Worm (Caenorhabditis elegans) whole organism, L4 larva: ENCODE measurements around the gene scb-1.
A peak's percentile ranks its signal among the peaks of the same experiment; 100 is the strongest.

ENCODE experiments used
- F26F4.8 ChIP-seq: fragments of 200-800 bp; sonication (Bioruptor generic); conservative IDR thresholded peaks from 2 replicates; pipeline ENCODE4 v1.3.6; 2022; ENCODE audit warnings: missing genetic modification characterization, missing compliant biosample characterization
- F44E2.7 ChIP-seq: fragments of 200-800 bp; sonication (Bioruptor generic); IDR thresholded peaks from 2 replicates; pipeline ENCODE4 v2.1.2; 2022; ENCODE audit warnings: missing genetic modification characterization, missing compliant biosample characterization
- T20F7.1 ChIP-seq: fragments of 200-800 bp; sonication (Bioruptor generic); optimal IDR thresholded peaks from 2 replicates; lab custom pipeline; 2018; ENCODE audit warnings: mild to moderate bottlenecking, missing genetic modification characterization, missing compliant biosample characterization
- T26A8.4 ChIP-seq: fragments of 200-800 bp; sonication (Bioruptor generic); IDR thresholded peaks from 2 replicates; pipeline ENCODE4 v1.3.6; 2022; ENCODE audit warnings: missing genetic modification characterization, missing compliant biosample characterization
- Y48G9A.11 ChIP-seq: fragments of 200-800 bp; sonication (Bioruptor generic); IDR thresholded peaks from 2 replicates; pipeline ENCODE4 v1.3.6; 2022; ENCODE audit warnings: missing genetic modification reagents, missing genetic modification characterization, missing compliant biosample characterization
- Y5F2A.4 ChIP-seq: fragments of 200-800 bp; sonication (Bioruptor generic); optimal IDR thresholded peaks from 2 replicates; lab custom pipeline; 2018; ENCODE audit warnings: mild to moderate bottlenecking, missing genetic modification characterization, missing compliant biosample characterization
- ZK337.2 ChIP-seq: fragments of 200-800 bp; sonication (Bioruptor generic); IDR thresholded peaks from 2 replicates; pipeline ENCODE4 v1.3.6; 2022; ENCODE audit warnings: missing genetic modification reagents, missing genetic modification characterization, missing compliant biosample characterization
- ZK546.5 ChIP-seq, 2 experiments: sonication (generic microtip); optimal IDR thresholded peaks; 2 replicates each; lab custom pipeline; 2017; ENCODE audit warnings: missing biosample characterization in 2 of 2, missing genetic modification characterization in 2 of 2
- aly-2 ChIP-seq: sonication (generic microtip); optimal IDR thresholded peaks from 2 replicates; lab custom pipeline; 2018; ENCODE audit warnings: missing biosample characterization, missing genetic modification characterization
- arid-1 ChIP-seq: fragments of 200-800 bp; sonication (Bioruptor generic); conservative IDR thresholded peaks from 2 replicates; pipeline ENCODE4 v1.3.6; 2022; ENCODE audit warnings: missing genetic modification reagents, missing genetic modification characterization, missing compliant biosample characterization
- attf-4 ChIP-seq: sonication (generic microtip); optimal IDR thresholded peaks from 3 replicates; lab custom pipeline; 2017; ENCODE audit warnings: missing biosample characterization, missing genetic modification characterization
- ceh-20 ChIP-seq: fragments of 200-800 bp; sonication (Bioruptor generic); IDR thresholded peaks from 2 replicates; pipeline ENCODE4 v1.3.6; 2022; ENCODE audit warnings: missing genetic modification reagents, missing genetic modification characterization, missing compliant biosample characterization
- ceh-32 ChIP-seq: sonication (generic microtip); optimal IDR thresholded peaks from 2 replicates; lab custom pipeline; 2016; ENCODE audit warnings: mild to moderate bottlenecking, missing genetic modification characterization, missing compliant biosample characterization; ENCODE audit not compliant: poor library complexity
- ceh-62 ChIP-seq: sonication (generic microtip); optimal IDR thresholded peaks from 2 replicates; lab custom pipeline; 2017; ENCODE audit warnings: missing biosample characterization, missing genetic modification characterization
- ceh-82 ChIP-seq: sonication (generic microtip); optimal IDR thresholded peaks from 2 replicates; lab custom pipeline; 2017; ENCODE audit warnings: missing biosample characterization, missing genetic modification characterization
- daf-12 ChIP-seq: fragments of 150-350 bp; optimal IDR thresholded peaks from 2 replicates; lab custom pipeline; 2014; ENCODE audit warnings: missing biosample characterization, missing genetic modification reagents, missing genetic modification characterization
- daf-16 ChIP-seq, 3 experiments: sonication (generic microtip); optimal IDR thresholded peaks; 2 replicates each; lab custom pipeline; 2016 to 2017; ENCODE audit warnings: missing genetic modification characterization in 3 of 3, missing genetic modification reagents in 3 of 3, mild to moderate bottlenecking in 2 of 3, missing compliant biosample characterization in 2 of 3, missing biosample characterization in 1 of 3, moderate library complexity in 1 of 3
- dmd-6 ChIP-seq: fragments of 200-800 bp; sonication (Bioruptor generic); IDR thresholded peaks from 2 replicates; pipeline ENCODE4 v1.3.6; 2022; ENCODE audit warnings: missing genetic modification reagents, missing genetic modification characterization, missing compliant biosample characterization
- egl-43 ChIP-seq: fragments of 200-800 bp; sonication (Bioruptor generic); IDR thresholded peaks from 2 replicates; pipeline ENCODE4 v1.3.6; 2022; ENCODE audit warnings: missing genetic modification reagents, missing genetic modification characterization, missing compliant biosample characterization
- fkh-10 ChIP-seq: fragments of 150-350 bp; optimal IDR thresholded peaks from 2 replicates; lab custom pipeline; 2014; ENCODE audit warnings: missing biosample characterization, missing genetic modification reagents, missing genetic modification characterization
- gei-8 ChIP-seq: fragments of 200-800 bp; sonication (Bioruptor generic); optimal IDR thresholded peaks from 2 replicates; lab custom pipeline; 2018; ENCODE audit warnings: mild to moderate bottlenecking, missing genetic modification characterization, missing compliant biosample characterization
- hlh-11 ChIP-seq: fragments of 200-800 bp; sonication (Bioruptor generic); optimal IDR thresholded peaks from 2 replicates; lab custom pipeline; 2018; ENCODE audit warnings: mild to moderate bottlenecking, missing genetic modification characterization, missing compliant biosample characterization
- hlh-30 ChIP-seq: sonication (generic microtip); optimal IDR thresholded peaks from 2 replicates; lab custom pipeline; 2017; ENCODE audit warnings: antibody characterized with exemption, mild to moderate bottlenecking, missing genetic modification characterization, missing compliant biosample characterization; ENCODE audit not compliant: insufficient read depth
- jun-1 ChIP-seq: fragments of 150-350 bp; optimal IDR thresholded peaks from 2 replicates; lab custom pipeline; 2014; ENCODE audit warnings: missing biosample characterization, missing genetic modification reagents, missing genetic modification characterization
- lim-7 ChIP-seq: fragments of 200-800 bp; sonication (Bioruptor generic); IDR thresholded peaks from 2 replicates; pipeline ENCODE4 v1.3.6; 2022; ENCODE audit warnings: missing genetic modification characterization, missing compliant biosample characterization
- lin-1 ChIP-seq: fragments of 200-800 bp; sonication (Bioruptor generic); IDR thresholded peaks from 2 replicates; pipeline ENCODE4 v1.3.6; 2022; ENCODE audit warnings: missing genetic modification reagents, missing genetic modification characterization, missing compliant biosample characterization
- lin-13 ChIP-seq: fragments of 150-350 bp; optimal IDR thresholded peaks from 2 replicates; lab custom pipeline; 2014; ENCODE audit warnings: missing biosample characterization, missing genetic modification reagents, missing genetic modification characterization
- lin-15B ChIP-seq: fragments of 150-350 bp; sonication (generic microtip); optimal IDR thresholded peaks from 3 replicates; lab custom pipeline; 2014; ENCODE audit warnings: missing biosample characterization, missing genetic modification characterization
- lsy-2 ChIP-seq, 2 experiments: fragments of 150-350 bp in 1 of 2; sonication (generic microtip) in 1 of 2; optimal IDR thresholded peaks; 2 replicates each; lab custom pipeline; 2014 to 2017; ENCODE audit warnings: missing biosample characterization in 2 of 2, missing genetic modification characterization in 2 of 2
- mdl-1 ChIP-seq, 2 experiments: fragments of 150-350 bp in 1 of 2; sonication (generic microtip) in 1 of 2; optimal IDR thresholded peaks; 2 replicates each; lab custom pipeline; 2014 to 2017; ENCODE audit warnings: missing biosample characterization in 2 of 2, missing genetic modification characterization in 2 of 2
- mep-1 ChIP-seq: fragments of 150-350 bp; sonication (generic microtip); optimal IDR thresholded peaks from 3 replicates; lab custom pipeline; 2014; ENCODE audit warnings: missing biosample characterization, missing genetic modification characterization
- mes-2 ChIP-seq: sonication (generic microtip); optimal IDR thresholded peaks from 2 replicates; lab custom pipeline; 2016; ENCODE audit warnings: missing genotype, mild to moderate bottlenecking, missing genetic modification characterization, missing compliant biosample characterization; ENCODE audit not compliant: poor library complexity, severe bottlenecking
- mxl-2 ChIP-seq: fragments of 200-800 bp; sonication (Bioruptor generic); conservative IDR thresholded peaks from 2 replicates; pipeline ENCODE4 v1.3.6; 2022; ENCODE audit warnings: missing genetic modification reagents, missing genetic modification characterization, missing compliant biosample characterization
- mxl-3 ChIP-seq: fragments of 200-800 bp; sonication (Bioruptor generic); optimal IDR thresholded peaks from 2 replicates; lab custom pipeline; 2018; ENCODE audit warnings: mild to moderate bottlenecking, missing genetic modification characterization, missing compliant biosample characterization
- nhr-237 ChIP-seq: sonication (generic microtip); optimal IDR thresholded peaks from 2 replicates; lab custom pipeline; 2017; ENCODE audit warnings: missing biosample characterization, missing genetic modification characterization
- nhr-25 ChIP-seq: sonication (generic microtip); optimal IDR thresholded peaks from 2 replicates; lab custom pipeline; 2017; ENCODE audit warnings: missing genetic modification characterization, mild to moderate bottlenecking, missing compliant biosample characterization, antibody characterized with exemption, moderate library complexity, borderline replicate concordance; ENCODE audit not compliant: insufficient read depth
- nhr-48 ChIP-seq: sonication (generic microtip); optimal IDR thresholded peaks from 2 replicates; lab custom pipeline; 2016; ENCODE audit warnings: mild to moderate bottlenecking, missing genetic modification characterization, missing compliant biosample characterization
- pqm-1 ChIP-seq: sonication (generic microtip); optimal IDR thresholded peaks from 2 replicates; lab custom pipeline; 2017; ENCODE audit warnings: missing biosample characterization, missing genetic modification characterization
- rbr-2 ChIP-seq: sonication (generic microtip); optimal IDR thresholded peaks from 2 replicates; lab custom pipeline; 2016; ENCODE audit warnings: missing genotype, missing genetic modification characterization, missing compliant biosample characterization
- saeg-2 ChIP-seq: fragments of 200-800 bp; sonication (Bioruptor generic); IDR thresholded peaks from 2 replicates; pipeline ENCODE4 v1.3.6; 2022; ENCODE audit warnings: missing genetic modification reagents, missing genetic modification characterization, missing compliant biosample characterization
- set-16 ChIP-seq: fragments of 200-800 bp; sonication (Bioruptor generic); IDR thresholded peaks from 2 replicates; pipeline ENCODE4 v1.3.6; 2022; ENCODE audit warnings: missing genetic modification reagents, missing genetic modification characterization, missing compliant biosample characterization
- snpc-4 ChIP-seq: fragments of 150-350 bp; optimal IDR thresholded peaks from 2 replicates; lab custom pipeline; 2014; ENCODE audit warnings: missing biosample characterization, missing genetic modification characterization
- tag-97 ChIP-seq: fragments of 200-800 bp; sonication (Bioruptor generic); IDR thresholded peaks from 2 replicates; pipeline ENCODE4 v1.3.6; 2022; ENCODE audit warnings: missing genetic modification characterization, missing compliant biosample characterization
- unc-39 ChIP-seq: sonication (generic microtip); optimal IDR thresholded peaks from 2 replicates; lab custom pipeline; 2017; ENCODE audit warnings: missing biosample characterization, missing genetic modification characterization
- unc-62 ChIP-seq, 3 experiments: fragments of 150-350 bp in 1 of 3; sonication (generic microtip); optimal IDR thresholded peaks in 2 of 3; peaks in 1 of 3; 1 replicate in 1 of 3; 2 replicates in 2 of 3; lab custom pipeline; 2014 to 2017; ENCODE audit warnings: missing biosample characterization in 3 of 3, missing genetic modification characterization in 3 of 3, missing genetic modification reagents in 3 of 3, missing genotype in 1 of 3
- vab-7 ChIP-seq: fragments of 200-800 bp; sonication (Bioruptor generic); IDR thresholded peaks from 2 replicates; pipeline ENCODE4 v1.3.6; 2022; ENCODE audit warnings: missing genetic modification reagents, missing genetic modification characterization, missing compliant biosample characterization
- zag-1 ChIP-seq: fragments of 150-350 bp; optimal IDR thresholded peaks from 2 replicates; lab custom pipeline; 2014; ENCODE audit warnings: missing biosample characterization, missing genetic modification characterization
- zfp-3 ChIP-seq: fragments of 200-800 bp; sonication (Bioruptor generic); conservative IDR thresholded peaks from 2 replicates; pipeline ENCODE4 v1.3.6; 2022; ENCODE audit warnings: missing genetic modification reagents, missing genetic modification characterization, missing compliant biosample characterization
- ztf-11 ChIP-seq: fragments of 150-350 bp; optimal IDR thresholded peaks from 2 replicates; lab custom pipeline; 2014; ENCODE audit warnings: missing biosample characterization, missing genetic modification characterization
- ztf-7 ChIP-seq: fragments of 150-350 bp; optimal IDR thresholded peaks from 2 replicates; lab custom pipeline; 2014; ENCODE audit warnings: missing biosample characterization, missing genetic modification characterization

The scb-1 gene

ce11 chrV:11122466-11122865 lies 3.0 kb upstream of the scb-1 start, which contains the start of gene mboa-2 (continued):
- TF ChIP-seq ceh-62, result no peak
- peak; percentile 9 for TF ChIP-seq pqm-1
- TF ChIP-seq fkh-10 (GFP tag; lab: Kevin White, UChicago), result no peak
- TF ChIP-seq daf-16 (GFP tag; optimal IDR thresholded peaks at IDR 0.05; lab: Kevin White, UChicago), result peak in 1 of 2 experiments; percentile 79
- peak; percentile 76 for TF ChIP-seq daf-16 (tag; optimal IDR thresholded peaks at IDR 0.05; lab: Kevin White, UChicago)
- TF ChIP-seq lin-15B (tag; lab: Kevin White, UChicago), result no peak
- TF ChIP-seq attf-4 (tag; lab: Kevin White, UChicago), result no peak
- TF ChIP-seq Y5F2A.4 (GFP tag; lab: Kevin White, UChicago), result no peak
- TF ChIP-seq tag-97 (GFP tag; lab: Robert Waterston, UW), result no peak
- no peak for TF ChIP-seq mxl-2 (GFP tag; lab: Robert Waterston, UW)
- TF ChIP-seq daf-12 (tag; lab: Kevin White, UChicago), result no peak
- TF ChIP-seq set-16 (GFP tag; lab: Robert Waterston, UW), result no peak
- TF ChIP-seq nhr-48 (tag; lab: Kevin White, UChicago), result peak; percentile 12
- peak; percentile 52 for TF ChIP-seq dmd-6 (GFP tag; lab: Robert Waterston, UW)
- no peak for TF ChIP-seq lin-13 (GFP tag; lab: Kevin White, UChicago)
- no peak for TF ChIP-seq ceh-32 (tag; lab: Kevin White, UChicago)
- TF ChIP-seq mdl-1 (tag; optimal IDR thresholded peaks at IDR 0.05; lab: Kevin White, UChicago), result no peak
- TF ChIP-seq egl-43, result no peak
- no peak for TF ChIP-seq F44E2.7 (GFP tag; lab: Robert Waterston, UW)
- TF ChIP-seq ZK546.5 (tag; optimal IDR thresholded peaks at IDR 0.05; lab: Kevin White, UChicago), result no peak
- no peak for TF ChIP-seq nhr-237 (tag; lab: Kevin White, UChicago)
- TF ChIP-seq arid-1, result peak; percentile 31; the same call in 1 of the 2 replicates
- TF ChIP-seq F26F4.8, result no peak
- TF ChIP-seq mxl-3, result no peak
- TF ChIP-seq rbr-2 (tag; lab: Kevin White, UChicago), result peak; percentile 20
- no peak for TF ChIP-seq hlh-30 (tag; lab: Kevin White, UChicago)
- no peak for TF ChIP-seq T26A8.4 (GFP tag; lab: Robert Waterston, UW)
- no peak for TF ChIP-seq jun-1
- TF ChIP-seq lin-1, result 0 out of 2 replicates have a peak, but pooled peaks have one; percentile 9
- TF ChIP-seq lim-7 (GFP tag; lab: Robert Waterston, UW), result no peak
- TF ChIP-seq ZK337.2 (GFP tag; lab: Robert Waterston, UW), result no peak
- TF ChIP-seq ceh-20 (GFP tag; lab: Robert Waterston, UW), result 0 out of 2 replicates have a peak, but pooled peaks have one; percentile 16
- TF ChIP-seq mes-2, result peak; percentile 51
- peak; percentile 65 for TF ChIP-seq T20F7.1 (GFP tag; lab: Kevin White, UChicago)
- no peak for TF ChIP-seq snpc-4
- peak; percentile 60 for TF ChIP-seq hlh-11 (tag; lab: Kevin White, UChicago)
- TF ChIP-seq unc-62 (GFP tag; optimal IDR thresholded peaks at IDR 0.05 in 1 of 2; lab: Kevin White, UChicago), result no peak
- no peak for TF ChIP-seq unc-62 (tag; optimal IDR thresholded peaks at IDR 0.05; lab: Kevin White, UChicago)
- TF ChIP-seq unc-39, result no peak
- TF ChIP-seq nhr-25, result no peak
- peak; percentile 66 for TF ChIP-seq mep-1 (tag; lab: Kevin White, UChicago)
- TF ChIP-seq gei-8, result peak; percentile 14
- TF ChIP-seq lsy-2 (tag; optimal IDR thresholded peaks at IDR 0.05; lab: Kevin White, UChicago), result peak in 1 of 2 experiments; percentile 63
- TF ChIP-seq ztf-7 (tag; lab: Kevin White, UChicago), result no peak
- TF ChIP-seq zag-1, result no peak
- no peak for TF ChIP-seq vab-7 (GFP tag; lab: Robert Waterston, UW)
- TF ChIP-seq ceh-82 (tag; lab: Kevin White, UChicago), result no peak
- no peak for TF ChIP-seq saeg-2
- no peak for TF ChIP-seq aly-2 (tag; lab: Kevin White, UChicago)
- TF ChIP-seq Y48G9A.11 (GFP tag; lab: Robert Waterston, UW), result no peak
- peak; percentile 43; the same call in 1 of the 2 replicates for TF ChIP-seq zfp-3 (GFP tag; lab: Robert Waterston, UW)
- no peak for TF ChIP-seq ztf-11 (tag; lab: Kevin White, UChicago)
